Worm (Caenorhabditis elegans) whole organism, young adult: ENCODE results near the gene F47B8.18.

Experiments
- C17E4.6 ChIP-seq: fragments of 200-800 bp; sonication (Bioruptor generic); IDR thresholded peaks from 2 replicates; pipeline ENCODE4 v1.3.6; 2022; ENCODE audit warnings: missing genetic modification reagents, missing genetic modification characterization, missing compliant biosample characterization
- F55B11.4 ChIP-seq: sonication (generic microtip); optimal IDR thresholded peaks from 2 replicates; lab custom pipeline; 2016; ENCODE audit warnings: missing compliant biosample characterization, missing genetic modification characterization, borderline replicate concordance; ENCODE audit not compliant: insufficient read depth
- Y53F4B.3 ChIP-seq: fragments of 200-800 bp; sonication (Bioruptor generic); IDR thresholded peaks from 2 replicates; pipeline ENCODE4 v1.3.6; 2022; ENCODE audit warnings: missing genetic modification reagents, missing genetic modification characterization, missing compliant biosample characterization
- Y79H2A.3 ChIP-seq: fragments of 200-800 bp; sonication (Bioruptor generic); conservative IDR thresholded peaks from 2 replicates; pipeline ENCODE4 v1.3.6; 2022; ENCODE audit warnings: missing genetic modification reagents, missing genetic modification characterization, missing compliant biosample characterization
- ceh-91 ChIP-seq: fragments of 200-800 bp; sonication (Bioruptor generic); IDR thresholded peaks from 2 replicates; pipeline ENCODE4 v1.3.6; 2022; ENCODE audit warnings: missing genetic modification reagents, missing genetic modification characterization, missing compliant biosample characterization
- egl-44 ChIP-seq: fragments of 200-800 bp; sonication (Bioruptor generic); IDR thresholded peaks from 2 replicates; pipeline ENCODE4 v1.3.6; 2022; ENCODE audit warnings: missing genetic modification reagents, missing genetic modification characterization, missing compliant biosample characterization
- ekl-4 ChIP-seq: fragments of 200-800 bp; sonication (Bioruptor generic); IDR thresholded peaks from 2 replicates; pipeline ENCODE4 v1.3.6; 2022; ENCODE audit warnings: missing genetic modification reagents, missing genetic modification characterization, missing compliant biosample characterization
- ets-4 ChIP-seq: fragments of 200-800 bp; sonication (Bioruptor generic); optimal IDR thresholded peaks from 2 replicates; lab custom pipeline; 2018; ENCODE audit warnings: mild to moderate bottlenecking, missing genetic modification characterization, missing compliant biosample characterization
- hmg-1.2 ChIP-seq: fragments of 200-800 bp; sonication (Bioruptor generic); IDR thresholded peaks from 2 replicates; pipeline ENCODE4 v1.3.6; 2022; ENCODE audit warnings: missing genetic modification reagents, missing genetic modification characterization, missing compliant biosample characterization
- let-526 ChIP-seq: fragments of 200-800 bp; sonication (Bioruptor generic); IDR thresholded peaks from 2 replicates; pipeline ENCODE4 v1.3.6; 2022; ENCODE audit warnings: missing genetic modification reagents, missing genetic modification characterization, missing compliant biosample characterization
- lsl-1 ChIP-seq: fragments of 200-800 bp; sonication (Bioruptor generic); optimal IDR thresholded peaks from 2 replicates; lab custom pipeline; 2018; ENCODE audit warnings: mild to moderate bottlenecking, missing genetic modification characterization, moderate library complexity, missing compliant biosample characterization
- nfya-1 ChIP-seq: sonication (generic microtip); optimal IDR thresholded peaks from 2 replicates; lab custom pipeline; 2017; ENCODE audit warnings: antibody characterized with exemption, missing compliant biosample characterization, missing genetic modification characterization, borderline replicate concordance; ENCODE audit not compliant: insufficient read depth
- nfyb-1 ChIP-seq: fragments of 200-800 bp; sonication (Bioruptor generic); IDR thresholded peaks from 2 replicates; pipeline ENCODE4 v1.3.6; 2022; ENCODE audit warnings: missing genetic modification reagents, missing genetic modification characterization, missing compliant biosample characterization
- unc-130 ChIP-seq: sonication (generic microtip); optimal IDR thresholded peaks from 2 replicates; lab custom pipeline; 2016; ENCODE audit warnings: missing genetic modification reagents, missing genetic modification characterization, missing compliant biosample characterization

ce11 chrV:14341672-14342071, 16.4 kb upstream of the F47B8.18 start, which contains the start of gene F47B8.10:
- TF ChIP-seq Y79H2A.3 (no peak), ets-4 (GFP tag; lab: Kevin White, UChicago) (no peak), hmg-1.2 (GFP tag; lab: Robert Waterston, UW) (no peak), nfyb-1 (GFP tag; lab: Robert Waterston, UW) (no peak), ekl-4 (GFP tag; lab: Robert Waterston, UW) (no peak), Y53F4B.3 (no peak), nfya-1 (tag; lab: Kevin White, UChicago) (no peak), egl-44 (GFP tag; lab: Robert Waterston, UW) (no peak), ceh-91 (GFP tag; lab: Robert Waterston, UW) (no peak), let-526 (GFP tag; lab: Robert Waterston, UW) (no peak), unc-130 (no peak), lsl-1 (GFP tag; lab: Kevin White, UChicago) (no peak), C17E4.6 (GFP tag; lab: Robert Waterston, UW) (no peak), F55B11.4 (tag; lab: Kevin White, UChicago) (no peak)
